Worm (Caenorhabditis elegans) whole organism, L2 larva: ENCODE data around the gene C10A4.1.

ENCODE experiments used
- C34F6.9 ChIP-seq: fragments of 150-350 bp; optimal IDR thresholded peaks from 2 replicates; lab custom pipeline; 2014; ENCODE audit warnings: missing biosample characterization, missing genetic modification characterization
- F13H6.1 ChIP-seq: sonication (generic microtip); optimal IDR thresholded peaks from 2 replicates; lab custom pipeline; 2016; ENCODE audit warnings: missing genetic modification characterization, missing compliant biosample characterization
- R02D3.7 ChIP-seq: fragments of 150-350 bp; optimal IDR thresholded peaks from 2 replicates; lab custom pipeline; 2014; ENCODE audit warnings: missing biosample characterization, missing genetic modification characterization
- Y55F3AM.14 ChIP-seq: fragments of 200-800 bp; sonication (Bioruptor generic); optimal IDR thresholded peaks from 2 replicates; lab custom pipeline; 2018; ENCODE audit warnings: mild to moderate bottlenecking, missing genetic modification characterization, missing compliant biosample characterization
- alr-1 ChIP-seq: fragments of 150-350 bp; optimal IDR thresholded peaks from 2 replicates; lab custom pipeline; 2014; ENCODE audit warnings: missing biosample characterization, missing genetic modification characterization
- ama-1 ChIP-seq: fragments of 150-350 bp; optimal IDR thresholded peaks from 2 replicates; lab custom pipeline; 2018; ENCODE audit warnings: inconsistent platforms
- blmp-1 ChIP-seq: sonication (generic microtip); optimal IDR thresholded peaks from 2 replicates; lab custom pipeline; 2017; ENCODE audit warnings: missing genetic modification characterization, mild to moderate bottlenecking, missing compliant biosample characterization, antibody characterized with exemption, moderate library complexity; ENCODE audit not compliant: insufficient read depth
- ceh-16 ChIP-seq: fragments of 150-350 bp; optimal IDR thresholded peaks from 2 replicates; lab custom pipeline; 2014; ENCODE audit warnings: missing biosample characterization, missing genetic modification characterization
- ceh-82 ChIP-seq: fragments of 150-350 bp; optimal IDR thresholded peaks from 2 replicates; lab custom pipeline; 2014; ENCODE audit warnings: missing biosample characterization, missing genetic modification characterization
- crh-2 ChIP-seq: sonication (generic microtip); optimal IDR thresholded peaks from 2 replicates; lab custom pipeline; 2017; ENCODE audit warnings: missing biosample characterization, missing genetic modification characterization
- dmd-4 ChIP-seq: sonication (generic microtip); optimal IDR thresholded peaks from 2 replicates; lab custom pipeline; 2017; ENCODE audit warnings: missing biosample characterization, missing genetic modification characterization
- egl-27 ChIP-seq: sonication (generic microtip); optimal IDR thresholded peaks from 3 replicates; lab custom pipeline; 2017; ENCODE audit warnings: missing biosample characterization, missing genetic modification reagents, missing genetic modification characterization
- elt-1 ChIP-seq: fragments of 150-350 bp; optimal IDR thresholded peaks from 2 replicates; lab custom pipeline; 2014; ENCODE audit warnings: missing biosample characterization, missing genetic modification characterization
- fos-1 ChIP-seq: fragments of 150-350 bp; optimal IDR thresholded peaks from 2 replicates; lab custom pipeline; 2014; ENCODE audit warnings: missing biosample characterization, missing genetic modification characterization
- gmeb-1 ChIP-seq: fragments of 150-350 bp; optimal IDR thresholded peaks from 2 replicates; lab custom pipeline; 2014; ENCODE audit warnings: missing biosample characterization, missing genetic modification characterization
- lin-11 ChIP-seq: fragments of 150-350 bp; sonication (generic microtip); optimal IDR thresholded peaks from 2 replicates; lab custom pipeline; 2014; ENCODE audit warnings: missing biosample characterization, missing genetic modification characterization, inconsistent platforms, mixed read lengths
- lin-13 ChIP-seq: fragments of 150-350 bp; optimal IDR thresholded peaks from 2 replicates; lab custom pipeline; 2014; ENCODE audit warnings: missing biosample characterization, missing genetic modification reagents, missing genetic modification characterization
- lin-39 ChIP-seq: fragments of 150-350 bp; optimal IDR thresholded peaks from 2 replicates; lab custom pipeline; 2014; ENCODE audit warnings: missing biosample characterization, missing genetic modification reagents, missing genetic modification characterization
- lsy-2 ChIP-seq, 2 experiments: fragments of 150-350 bp in 1 of 2; sonication (generic microtip) in 1 of 2; optimal IDR thresholded peaks; 2 replicates each; lab custom pipeline; 2014 to 2017; ENCODE audit warnings: missing biosample characterization in 2 of 2, missing genetic modification characterization in 2 of 2
- mab-5 ChIP-seq: fragments of 150-350 bp; optimal IDR thresholded peaks from 2 replicates; lab custom pipeline; 2014; ENCODE audit warnings: missing biosample characterization, missing genetic modification characterization
- mbf-1 ChIP-seq: sonication (generic microtip); optimal IDR thresholded peaks from 2 replicates; lab custom pipeline; 2017; ENCODE audit warnings: missing biosample characterization, missing genetic modification characterization
- mdl-1 ChIP-seq, 2 experiments: fragments of 150-350 bp in 1 of 2; sonication (generic microtip) in 1 of 2; optimal IDR thresholded peaks; 2 replicates each; lab custom pipeline; 2017; ENCODE audit warnings: missing biosample characterization in 2 of 2, missing genetic modification characterization in 2 of 2
- nhr-11 ChIP-seq: fragments of 150-350 bp; optimal IDR thresholded peaks from 2 replicates; lab custom pipeline; 2014; ENCODE audit warnings: missing biosample characterization, missing genetic modification characterization
- nhr-129 ChIP-seq: fragments of 150-350 bp; optimal IDR thresholded peaks from 2 replicates; lab custom pipeline; 2014; ENCODE audit warnings: missing biosample characterization, missing genetic modification characterization
- nhr-21 ChIP-seq: fragments of 150-350 bp; optimal IDR thresholded peaks from 2 replicates; lab custom pipeline; 2014; ENCODE audit warnings: missing biosample characterization, missing genetic modification characterization
- nhr-23 ChIP-seq: fragments of 150-350 bp; optimal IDR thresholded peaks from 2 replicates; lab custom pipeline; 2014; ENCODE audit warnings: missing biosample characterization, missing genetic modification reagents, missing genetic modification characterization
- nhr-237 ChIP-seq: fragments of 150-350 bp; optimal IDR thresholded peaks from 2 replicates; lab custom pipeline; 2014; ENCODE audit warnings: missing biosample characterization, missing genetic modification characterization
- nhr-25 ChIP-seq: fragments of 150-350 bp; sonication (generic microtip); optimal IDR thresholded peaks from 3 replicates; lab custom pipeline; 2014; ENCODE audit warnings: missing biosample characterization, missing genetic modification characterization
- nhr-6 ChIP-seq: fragments of 150-350 bp; optimal IDR thresholded peaks from 2 replicates; lab custom pipeline; 2014; ENCODE audit warnings: missing biosample characterization, missing genetic modification characterization
- sem-4 ChIP-seq: fragments of 150-350 bp; optimal IDR thresholded peaks from 2 replicates; lab custom pipeline; 2014; ENCODE audit warnings: missing biosample characterization, missing genetic modification reagents, missing genetic modification characterization
- sma-3 ChIP-seq: sonication (generic microtip); optimal IDR thresholded peaks from 2 replicates; lab custom pipeline; 2016; ENCODE audit warnings: missing genetic modification reagents, missing genetic modification characterization, missing compliant biosample characterization
- sma-9 ChIP-seq, 2 experiments: fragments of 150-350 bp in 1 of 2; sonication (generic microtip) in 1 of 2; optimal IDR thresholded peaks; 2 replicates each; lab custom pipeline; 2014 to 2016; ENCODE audit warnings: missing genetic modification characterization in 2 of 2, mild to moderate bottlenecking in 1 of 2, missing biosample characterization in 1 of 2, missing compliant biosample characterization in 1 of 2, missing genetic modification reagents in 1 of 2, moderate library complexity in 1 of 2
- snpc-4 ChIP-seq: fragments of 150-350 bp; optimal IDR thresholded peaks from 2 replicates; lab custom pipeline; 2014; ENCODE audit warnings: missing biosample characterization, missing genetic modification characterization
- unc-62 ChIP-seq: fragments of 150-350 bp; optimal IDR thresholded peaks from 2 replicates; lab custom pipeline; 2014; ENCODE audit warnings: missing biosample characterization, missing genetic modification reagents, missing genetic modification characterization
- zag-1 ChIP-seq: fragments of 150-350 bp; optimal IDR thresholded peaks from 2 replicates; lab custom pipeline; 2014; ENCODE audit warnings: missing biosample characterization, missing genetic modification characterization
- ztf-11 ChIP-seq: sonication (generic microtip); optimal IDR thresholded peaks from 2 replicates; lab custom pipeline; 2017; ENCODE audit warnings: missing biosample characterization, missing genetic modification characterization
- ztf-4 ChIP-seq: fragments of 150-350 bp; optimal IDR thresholded peaks from 2 replicates; lab custom pipeline; 2014; ENCODE audit warnings: missing biosample characterization, missing genetic modification characterization

Gene C10A4.1

ce11 chrX:7463637-7464036, 47.5 kb downstream of the C10A4.1 start, which contains the start of gene sox-2:
sox-2 (minus strand) TSS chrX:7463736.
- TF ChIP-seq gmeb-1 (tag; lab: Kevin White, UChicago), result no peak
- TF ChIP-seq nhr-25 (tag; lab: Kevin White, UChicago), result no peak
- no peak for TF ChIP-seq lin-11 (tag; lab: Kevin White, UChicago)
- no peak for TF ChIP-seq C34F6.9 (tag; lab: Kevin White, UChicago)
- TF ChIP-seq ceh-16 (tag; lab: Kevin White, UChicago), result no peak
- no peak for TF ChIP-seq nhr-237 (tag; lab: Kevin White, UChicago)
- no peak for TF ChIP-seq ztf-4 (tag; lab: Kevin White, UChicago)
- TF ChIP-seq blmp-1 (tag; lab: Kevin White, UChicago), result no peak
- TF ChIP-seq nhr-23 (tag; lab: Kevin White, UChicago), result no peak
- no peak for TF ChIP-seq dmd-4 (tag; lab: Kevin White, UChicago)
- no peak for TF ChIP-seq snpc-4
- no peak for TF ChIP-seq egl-27 (tag; lab: Kevin White, UChicago)
- TF ChIP-seq R02D3.7 (tag; lab: Kevin White, UChicago), result no peak
- TF ChIP-seq lsy-2 (tag; optimal IDR thresholded peaks at IDR 0.05; lab: Kevin White, UChicago), result no peak
- no peak for TF ChIP-seq ztf-11
- no peak for TF ChIP-seq ama-1 (lab: Kevin White, UChicago)
- TF ChIP-seq mbf-1 (tag; lab: Kevin White, UChicago), result no peak

- TF ChIP-seq crh-2 (tag; lab: Kevin White, UChicago) (no peak), nhr-11 (tag; lab: Kevin White, UChicago) (no peak), mab-5 (tag; lab: Kevin White, UChicago) (no peak), blmp-1 (tag; lab: Kevin White, UChicago) (no peak), C34F6.9 (tag; lab: Kevin White, UChicago) (no peak), sem-4 (tag; lab: Kevin White, UChicago) (no peak), Y55F3AM.14 (GFP tag; lab: Kevin White, UChicago) (no peak), ceh-82 (tag; lab: Kevin White, UChicago) (no peak), mbf-1 (tag; lab: Kevin White, UChicago) (no peak), mdl-1 (tag; optimal IDR thresholded peaks at IDR 0.05; lab: Kevin White, UChicago) (no peak), nhr-21 (tag; lab: Kevin White, UChicago) (no peak), nhr-237 (tag; lab: Kevin White, UChicago) (no peak), lsy-2 (tag; optimal IDR thresholded peaks at IDR 0.05; lab: Kevin White, UChicago) (peak in 1 of 2 experiments; percentile 9), nhr-129 (tag; lab: Kevin White, UChicago) (peak; percentile 3), ztf-11 (no peak), unc-62 (GFP tag; lab: Kevin White, UChicago) (no peak), sma-3 (GFP tag; lab: Kevin White, UChicago) (no peak), elt-1 (tag; lab: Kevin White, UChicago) (no peak), lin-13 (GFP tag; lab: Kevin White, UChicago) (no peak), lin-39 (tag; lab: Kevin White, UChicago) (no peak), sma-9 (GFP tag; optimal IDR thresholded peaks at IDR 0.05; lab: Kevin White, UChicago) (no peak), sma-9 (tag; optimal IDR thresholded peaks at IDR 0.05; lab: Kevin White, UChicago) (no peak), nhr-6 (no peak), ceh-16 (tag; lab: Kevin White, UChicago) (no peak), zag-1 (no peak), F13H6.1 (tag; lab: Kevin White, UChicago) (peak; percentile 20), dmd-4 (tag; lab: Kevin White, UChicago) (no peak), alr-1 (tag; lab: Kevin White, UChicago) (no peak)
These were observed 48.2 kb downstream of the C10A4.1 start for ce11 chrX:7464389-7464788.

- TF ChIP-seq dmd-4 (tag; lab: Kevin White, UChicago) (no peak), lin-13 (GFP tag; lab: Kevin White, UChicago) (no peak), fos-1 (tag; lab: Kevin White, UChicago) (no peak)
- TF ChIP-seq, all 48 proteins: peak for 0
These were observed 50.5 kb downstream of the C10A4.1 start for ce11 chrX:7466682-7467081.
